Fruit fly (Drosophila melanogaster) whole organism, pupa: ENCODE data around the gene h-cup.

Experiments
- CG10348 ChIP-seq: fragments of 200-800 bp; sonication (Bioruptor generic); IDR thresholded peaks from 2 replicates; pipeline ENCODE4 v1.3.6; 2022; ENCODE audit warnings: missing biosample characterization, missing genetic modification characterization
- CG12605 ChIP-seq: fragments of 200-800 bp; sonication (Bioruptor generic); IDR thresholded peaks from 2 replicates; pipeline ENCODE4 v1.3.6; 2022; ENCODE audit warnings: missing biosample characterization, missing genetic modification characterization
- CG13204 ChIP-seq: fragments of 200-800 bp; sonication (Bioruptor generic); optimal IDR thresholded peaks from 2 replicates; lab custom pipeline; 2018; ENCODE audit warnings: missing biosample characterization, mild to moderate bottlenecking, missing genetic modification characterization, moderate library complexity
- CG14655 ChIP-seq: fragments of 200-800 bp; sonication (Bioruptor generic); optimal IDR thresholded peaks from 3 replicates; lab custom pipeline; 2017; ENCODE audit warnings: mild to moderate bottlenecking, missing biosample characterization, missing genetic modification reagents, missing genetic modification characterization
- CG15710 ChIP-seq: fragments of 200-800 bp; sonication (Bioruptor generic); optimal IDR thresholded peaks from 2 replicates; lab custom pipeline; 2018; ENCODE audit warnings: missing biosample characterization, mild to moderate bottlenecking, missing genetic modification characterization, moderate library complexity
- CG17806 ChIP-seq: fragments of 200-800 bp; sonication (Bioruptor generic); optimal IDR thresholded peaks from 2 replicates; lab custom pipeline; 2018; ENCODE audit warnings: missing biosample characterization, mild to moderate bottlenecking, missing genetic modification characterization, moderate library complexity
- CG32121 ChIP-seq: fragments of 200-800 bp; sonication (Bioruptor generic); IDR thresholded peaks from 2 replicates; pipeline ENCODE4 v1.3.6; 2022; ENCODE audit warnings: missing biosample characterization, missing genetic modification characterization
- CG34367 ChIP-seq: fragments of 200-800 bp; sonication (Bioruptor generic); optimal IDR thresholded peaks from 2 replicates; lab custom pipeline; 2018; ENCODE audit warnings: missing biosample characterization, mild to moderate bottlenecking, missing genetic modification characterization
- CG4496 ChIP-seq: fragments of 200-800 bp; sonication (Bioruptor generic); IDR thresholded peaks from 3 replicates; pipeline ENCODE4 v1.3.6; 2022; ENCODE audit warnings: missing biosample characterization, missing genetic modification characterization
- CG8159 ChIP-seq: fragments of 200-800 bp; sonication (Bioruptor generic); optimal IDR thresholded peaks from 3 replicates; lab custom pipeline; 2018; ENCODE audit warnings: missing biosample characterization, mild to moderate bottlenecking, missing genetic modification characterization, moderate library complexity
- CG8301 ChIP-seq: fragments of 200-800 bp; sonication (Bioruptor generic); optimal IDR thresholded peaks from 2 replicates; lab custom pipeline; 2018; ENCODE audit warnings: missing biosample characterization, mild to moderate bottlenecking, missing genetic modification characterization
- CG9948 ChIP-seq: fragments of 200-800 bp; sonication (Bioruptor generic); optimal IDR thresholded peaks from 2 replicates; lab custom pipeline; 2018; ENCODE audit warnings: missing biosample characterization, mild to moderate bottlenecking, missing genetic modification characterization, moderate library complexity
- D1 ChIP-seq: fragments of 200-800 bp; sonication (Bioruptor generic); optimal IDR thresholded peaks from 2 replicates; lab custom pipeline; 2018; ENCODE audit warnings: missing biosample characterization, mild to moderate bottlenecking, missing genetic modification characterization, moderate library complexity
- EcR ChIP-seq: fragments of 200-800 bp; sonication (Bioruptor generic); optimal IDR thresholded peaks from 3 replicates; lab custom pipeline; 2019; ENCODE audit warnings: missing biosample characterization, missing genetic modification characterization, mild to moderate bottlenecking, moderate library complexity, missing genetic modification reagents
- Ets98B ChIP-seq: fragments of 200-800 bp; sonication (Bioruptor generic); IDR thresholded peaks from 2 replicates; pipeline ENCODE4 v1.3.6; 2022; ENCODE audit warnings: missing biosample characterization, missing genetic modification characterization
- Pif1A ChIP-seq: fragments of 200-800 bp; sonication (Bioruptor generic); optimal IDR thresholded peaks from 3 replicates; lab custom pipeline; 2016; ENCODE audit warnings: missing biosample characterization, missing genetic modification characterization
- Pif1B ChIP-seq: fragments of 200-800 bp; sonication (Bioruptor generic); optimal IDR thresholded peaks from 3 replicates; lab custom pipeline; 2016; ENCODE audit warnings: missing biosample characterization, missing genetic modification characterization
- Snoo ChIP-seq: fragments of 200-800 bp; sonication (Bioruptor generic); optimal IDR thresholded peaks from 3 replicates; lab custom pipeline; 2017; ENCODE audit warnings: missing biosample characterization, mild to moderate bottlenecking, missing genetic modification characterization, inconsistent platforms
- fd96Ca ChIP-seq: fragments of 200-800 bp; sonication (Bioruptor generic); IDR thresholded peaks from 3 replicates; pipeline ENCODE4 v1.3.6; 2022; ENCODE audit warnings: missing biosample characterization, missing genetic modification characterization
- gl ChIP-seq: fragments of 200-800 bp; sonication (Bioruptor generic); optimal IDR thresholded peaks from 2 replicates; lab custom pipeline; 2018; ENCODE audit warnings: missing biosample characterization, mild to moderate bottlenecking, missing genetic modification characterization
- rn ChIP-seq: fragments of 200-800 bp; sonication (Bioruptor generic); IDR thresholded peaks from 2 replicates; pipeline ENCODE4 v1.3.6; 2022; ENCODE audit warnings: missing biosample characterization, missing genetic modification characterization

The h-cup gene

dm6 chr3R:15407020-15407501, 24.3 kb upstream of the h-cup start, which contains the start of gene CG6125:
Gene CG6125, minus strand, starts transcription at chr3R:15407070.
- TF ChIP-seq CG13204 (GFP tag; lab: Kevin White, UChicago) (no peak), Ets98B (GFP tag; lab: Robert Waterston, UW) (no peak), CG8301 (tag; lab: Kevin White, UChicago) (no peak), CG17806 (no peak), CG34367 (tag; lab: Kevin White, UChicago) (no peak), EcR (no peak), Snoo (no peak), Pif1B (GFP tag; lab: Kevin White, UChicago) (no peak), CG10348 (GFP tag; lab: Robert Waterston, UW) (no peak), CG9948 (tag; lab: Kevin White, UChicago) (no peak), CG14655 (GFP tag; lab: Kevin White, UChicago) (no peak), D1 (tag; lab: Kevin White, UChicago) (no peak), rn (no peak), Pif1A (GFP tag; lab: Kevin White, UChicago) (no peak)
- TF ChIP-seq, all 21 proteins: peak for 0

dm6 chr3R:15406393-15406792, 23.6 kb upstream of the h-cup start:
- TF ChIP-seq Ets98B (GFP tag; lab: Robert Waterston, UW) (no peak), CG8159 (tag; lab: Kevin White, UChicago) (no peak), CG4496 (GFP tag; lab: Robert Waterston, UW) (no peak), CG10348 (GFP tag; lab: Robert Waterston, UW) (no peak)

- TF ChIP-seq fd96Ca (GFP tag; lab: Robert Waterston, UW) (no peak), CG8301 (tag; lab: Kevin White, UChicago) (no peak), Pif1A (GFP tag; lab: Kevin White, UChicago) (no peak)
These were observed 19.9 kb upstream of the h-cup start for dm6 chr3R:15402654-15403053.

DNA sequence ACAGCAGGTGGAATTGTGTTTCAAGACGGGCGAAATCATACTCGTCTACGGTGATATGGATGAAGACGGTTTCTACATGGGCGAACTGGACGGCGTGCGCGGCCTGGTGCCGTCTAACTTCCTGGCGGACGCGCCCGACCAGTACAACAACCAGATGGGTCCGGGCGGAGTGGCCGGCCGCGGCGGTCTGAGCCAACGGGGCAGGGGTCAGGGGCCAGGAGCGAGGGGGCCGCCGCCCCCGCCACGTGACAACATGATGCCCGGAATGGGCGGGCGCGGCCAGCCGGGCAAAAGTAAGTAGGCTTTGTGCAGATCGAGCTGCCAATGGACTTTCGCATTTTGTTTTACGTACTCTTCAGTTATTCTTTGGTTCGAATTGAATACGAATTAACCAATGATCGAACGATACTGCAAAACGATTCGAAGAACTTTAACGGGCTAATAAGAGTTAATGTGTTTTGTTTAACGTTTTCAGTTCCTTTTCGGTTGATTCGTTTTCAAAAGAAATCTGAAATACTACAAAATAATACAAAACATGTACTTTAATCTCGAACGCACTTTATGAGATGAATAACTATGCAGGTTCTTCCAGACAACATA, 10.6 kb upstream of the h-cup start:
- TF ChIP-seq CG8301 (tag; lab: Kevin White, UChicago) (no peak), CG10348 (GFP tag; lab: Robert Waterston, UW) (no peak), CG13204 (GFP tag; lab: Kevin White, UChicago) (no peak), CG17806 (no peak), rn (no peak), EcR (no peak), CG34367 (tag; lab: Kevin White, UChicago) (no peak), CG14655 (GFP tag; lab: Kevin White, UChicago) (no peak), CG12605 (GFP tag; lab: Robert Waterston, UW) (no peak)

- no peak for TF ChIP-seq CG4496 (GFP tag; lab: Robert Waterston, UW)
- no peak for TF ChIP-seq Pif1B (GFP tag; lab: Kevin White, UChicago)
- TF ChIP-seq CG17806: no peak
- no peak for TF ChIP-seq rn
- peak; percentile 74 for TF ChIP-seq CG12605 (GFP tag; lab: Robert Waterston, UW)
- TF ChIP-seq Pif1A (GFP tag; lab: Kevin White, UChicago): no peak
These were observed 3.7 kb downstream of the h-cup start for dm6 chr3R:15379071-15379470.

DNA sequence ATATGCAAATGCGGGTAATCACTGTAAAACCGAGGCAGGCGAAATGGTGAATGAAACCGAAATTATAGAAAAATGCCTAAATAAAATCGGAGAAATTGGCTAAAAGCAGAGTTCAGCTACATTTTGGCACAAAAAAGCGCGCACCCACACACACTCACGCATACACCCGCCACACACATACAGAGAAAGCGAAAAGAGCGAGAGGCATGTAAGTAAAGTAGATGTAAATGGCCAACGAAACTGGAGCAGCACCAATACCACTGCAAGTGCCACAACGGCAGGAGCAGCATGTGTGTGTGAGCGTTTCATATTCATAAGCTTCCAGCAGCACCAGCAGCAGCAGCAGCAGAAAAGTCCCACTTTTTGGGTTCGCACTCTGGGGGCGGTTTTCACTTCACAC, 7.3 kb downstream of the h-cup start:
- TF ChIP-seq EcR (no peak), CG9948 (tag; lab: Kevin White, UChicago) (no peak), gl (tag; lab: Kevin White, UChicago) (no peak), CG34367 (tag; lab: Kevin White, UChicago) (no peak), Pif1A (GFP tag; lab: Kevin White, UChicago) (no peak), CG4496 (GFP tag; lab: Robert Waterston, UW) (no peak), Snoo (no peak), CG10348 (GFP tag; lab: Robert Waterston, UW) (no peak), rn (no peak), Pif1B (GFP tag; lab: Kevin White, UChicago) (no peak), CG8301 (tag; lab: Kevin White, UChicago) (no peak), Ets98B (GFP tag; lab: Robert Waterston, UW) (no peak), CG15710 (tag; lab: Kevin White, UChicago) (no peak), CG13204 (GFP tag; lab: Kevin White, UChicago) (no peak), D1 (tag; lab: Kevin White, UChicago) (no peak), CG12605 (GFP tag; lab: Robert Waterston, UW) (no peak), CG14655 (GFP tag; lab: Kevin White, UChicago) (no peak), CG8159 (tag; lab: Kevin White, UChicago) (no peak), fd96Ca (GFP tag; lab: Robert Waterston, UW) (no peak), CG32121 (GFP tag; lab: Robert Waterston, UW) (no peak)
- TF ChIP-seq, all 21 proteins: peak for 0

DNA sequence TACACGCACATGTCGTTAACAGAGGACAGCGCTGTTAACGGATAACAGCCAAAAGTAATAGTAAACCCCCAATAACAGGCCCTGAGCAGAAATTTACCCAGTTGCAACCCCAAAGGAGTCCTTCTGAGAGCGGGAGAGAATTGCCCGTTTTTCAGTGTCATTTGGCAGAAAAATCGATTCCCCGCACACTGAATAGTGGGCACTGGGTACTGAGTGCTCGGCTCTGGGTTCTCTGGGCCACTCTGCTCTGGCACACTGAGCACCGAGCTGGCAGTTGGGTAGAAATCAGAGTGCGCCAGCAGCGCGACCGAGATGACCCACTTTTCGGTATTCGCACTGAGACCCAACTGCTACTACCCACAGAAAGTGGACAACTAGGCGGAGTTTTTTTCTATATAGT, 8.4 kb downstream of the h-cup start, which contains the start of gene Rbp:
Gene Rbp, plus strand, starts transcription at position 239 of the 400 bp plus-strand sequence.
- TF ChIP-seq gl (tag; lab: Kevin White, UChicago) (no peak), Pif1B (GFP tag; lab: Kevin White, UChicago) (no peak), D1 (tag; lab: Kevin White, UChicago) (no peak), rn (no peak), CG9948 (tag; lab: Kevin White, UChicago) (no peak), Ets98B (GFP tag; lab: Robert Waterston, UW) (no peak), EcR (no peak), Pif1A (GFP tag; lab: Kevin White, UChicago) (no peak), CG14655 (GFP tag; lab: Kevin White, UChicago) (no peak), CG8301 (tag; lab: Kevin White, UChicago) (no peak), CG8159 (tag; lab: Kevin White, UChicago) (no peak), Snoo (no peak), CG32121 (GFP tag; lab: Robert Waterston, UW) (no peak)
- TF ChIP-seq, all 21 proteins: peak for 0
